ENCODE assay signal across 1 fruit fly cellular context in the genomic region with DNA sequence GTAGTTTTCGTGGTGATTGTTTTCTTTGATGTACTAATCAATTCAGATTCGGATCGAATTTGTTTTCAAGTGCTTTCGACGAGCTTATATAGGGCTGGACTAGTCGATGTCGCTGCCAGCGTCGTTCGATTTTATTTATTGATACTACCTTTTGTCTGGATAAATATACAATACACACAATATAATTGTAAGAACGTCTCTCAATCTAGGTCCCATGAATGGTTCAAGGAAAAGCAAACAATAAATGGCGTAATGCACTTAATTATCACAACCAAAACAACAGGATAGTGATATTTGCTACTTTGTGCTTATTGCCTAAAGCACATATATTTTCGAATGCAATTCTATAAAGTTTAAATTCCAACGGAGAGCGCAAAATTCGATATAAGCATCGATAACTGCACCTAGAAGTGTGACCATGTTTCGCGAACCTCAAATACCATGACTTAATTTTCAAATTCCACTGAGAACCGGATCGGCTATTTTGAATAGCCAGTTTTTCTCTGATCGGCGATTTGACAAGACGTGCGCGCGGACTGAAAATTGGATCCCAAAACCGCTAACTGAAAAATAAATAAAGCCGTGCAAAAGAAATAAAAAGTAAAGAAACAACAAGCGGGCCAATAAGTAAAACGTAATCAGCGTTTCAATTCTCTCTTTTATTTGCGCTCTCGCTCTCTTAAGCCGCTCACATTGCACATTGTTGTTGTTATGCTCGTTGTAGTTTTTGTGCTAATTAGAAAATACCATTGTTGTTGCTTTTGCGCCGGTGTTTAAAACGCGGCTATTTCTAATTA.
A peak's percentile ranks its signal among the peaks of the same experiment; 100 is the strongest.
TF ChIP-seq lines count a peak whose summit lies in the region.

A gene (minus strand): TSS at position 51 of the 797 bp plus-strand sequence.
A gene (plus strand): TSS at position 493 of the 797 bp plus-strand sequence.

TF ChIP-seq in whole organism, embryonic, 481 proteins besides CTCF, POLR2A, EP300 and RAD21 (continued from another document):
- TF ChIP-seq CG30020 (tag; optimal IDR thresholded peaks at IDR 0.05; lab: Kevin White, UChicago) (no peak), wor (GFP tag; IDR thresholded peaks at IDR 0.05; lab: Robert Waterston, UW) (no peak), CG6254 (GFP tag; optimal IDR thresholded peaks at IDR 0.05; lab: Kevin White, UChicago) (no peak), fd3F (GFP tag; optimal IDR thresholded peaks at IDR 0.05; lab: Kevin White, UChicago) (no peak), unpg (GFP tag; optimal IDR thresholded peaks at IDR 0.05; lab: Kevin White, UChicago) (no peak), ap (GFP tag; IDR thresholded peaks at IDR 0.05; lab: Robert Waterston, UW) (no peak), Dad (GFP tag; optimal IDR thresholded peaks at IDR 0.05; lab: Kevin White, UChicago) (no peak), cato (GFP tag; optimal IDR thresholded peaks at IDR 0.05; lab: Kevin White, UChicago; ENCODE audit: borderline replicate concordance) (no peak), Jarid2 (GFP tag; optimal IDR thresholded peaks at IDR 0.05; lab: Kevin White, UChicago) (peak; percentile 97), HLH3B (GFP tag; IDR thresholded peaks at IDR 0.05; lab: Robert Waterston, UW) (peak; percentile 14; the same call in 1 of the 2 replicates), CG31365 (tag; optimal IDR thresholded peaks at IDR 0.05; lab: Kevin White, UChicago) (no peak), CG13123 (GFP tag; optimal IDR thresholded peaks at IDR 0.05; lab: Kevin White, UChicago) (no peak), mam (GFP tag; optimal IDR thresholded peaks at IDR 0.05; lab: Kevin White, UChicago) (no peak), CG31224 (GFP tag; IDR thresholded peaks at IDR 0.05; lab: Robert Waterston, UW) (no peak), CG34224 (GFP tag; IDR thresholded peaks at IDR 0.05; lab: Robert Waterston, UW; ENCODE audit: partially characterized antibody) (peak; percentile 64), CG14441 (GFP tag; IDR thresholded peaks at IDR 0.05; lab: Robert Waterston, UW) (0 out of 2 replicates have a peak, but pooled peaks have one; percentile 23), CG6683 (GFP tag; optimal IDR thresholded peaks at IDR 0.05; lab: Kevin White, UChicago) (no peak), zf30C (GFP tag; optimal IDR thresholded peaks at IDR 0.05; lab: Kevin White, UChicago) (peak; percentile 33), CG14667 (GFP tag; IDR thresholded peaks at IDR 0.05; lab: Robert Waterston, UW) (no peak), Mes4 (GFP tag; optimal IDR thresholded peaks at IDR 0.05; lab: Kevin White, UChicago) (no peak), Hand (GFP tag; optimal IDR thresholded peaks at IDR 0.05; lab: Kevin White, UChicago) (no peak), CG9727 (GFP tag; optimal IDR thresholded peaks at IDR 0.05; lab: Kevin White, UChicago) (peak; percentile 21), CG7987 (GFP tag; optimal IDR thresholded peaks at IDR 0.05; lab: Kevin White, UChicago) (peak; percentile 30), CG2116 (GFP tag; optimal IDR thresholded peaks at IDR 0.05; lab: Kevin White, UChicago) (peak; percentile 65), ato (GFP tag; IDR thresholded peaks at IDR 0.05; lab: Robert Waterston, UW; ENCODE audit: partially characterized antibody) (no peak), jigr1 (GFP tag; IDR thresholded peaks at IDR 0.05; lab: Robert Waterston, UW) (no peak), otp (GFP tag; IDR thresholded peaks at IDR 0.05; lab: Robert Waterston, UW) (peak; percentile 67; the same call in 2 of the 3 replicates), BtbVII (GFP tag; optimal IDR thresholded peaks at IDR 0.05; lab: Kevin White, UChicago) (no peak), Myb (GFP tag; optimal IDR thresholded peaks at IDR 0.05; lab: Kevin White, UChicago) (peak; percentile 96), CG4328 (GFP tag; optimal IDR thresholded peaks at IDR 0.05; lab: Kevin White, UChicago) (no peak), Ravus (GFP tag; IDR thresholded peaks at IDR 0.05; lab: Robert Waterston, UW) (no peak), hkb (optimal IDR thresholded peaks at IDR 0.05; lab: Kevin White, UChicago) (no peak), hkb (GFP tag; IDR thresholded peaks at IDR 0.05; lab: Robert Waterston, UW) (0 out of 2 replicates have a peak, but pooled peaks have one; percentile 29), CG14860 (GFP tag; IDR thresholded peaks at IDR 0.05; lab: Robert Waterston, UW; ENCODE audit: partially characterized antibody) (no peak; the same call in 2 of the 3 replicates), Bgb (GFP tag; IDR thresholded peaks at IDR 0.05; lab: Robert Waterston, UW; ENCODE audit: partially characterized antibody) (peak; percentile 72), slou (GFP tag; optimal IDR thresholded peaks at IDR 0.05; lab: Kevin White, UChicago) (no peak), CG10366 (GFP tag; IDR thresholded peaks at IDR 0.05; lab: Robert Waterston, UW) (no peak), CG7928 (GFP tag; optimal IDR thresholded peaks at IDR 0.05; lab: Kevin White, UChicago) (no peak), CG10321 (GFP tag; IDR thresholded peaks at IDR 0.05; lab: Robert Waterston, UW) (0 out of 2 replicates have a peak, but pooled peaks have one; percentile 20), Mad (GFP tag; optimal IDR thresholded peaks at IDR 0.05; lab: Kevin White, UChicago) (peak; percentile 3), CG14965 (GFP tag; optimal IDR thresholded peaks at IDR 0.05; lab: Kevin White, UChicago; ENCODE audit: borderline replicate concordance) (no peak), CG14050 (GFP tag; IDR thresholded peaks at IDR 0.05; lab: Robert Waterston, UW) (no peak), eyg (GFP tag; optimal IDR thresholded peaks at IDR 0.05; lab: Kevin White, UChicago) (no peak), CG10267 (tag; optimal IDR thresholded peaks at IDR 0.05; lab: Kevin White, UChicago) (peak; percentile 47), ewg (GFP tag; optimal IDR thresholded peaks at IDR 0.05; lab: Kevin White, UChicago) (no peak), Vsx1 (GFP tag; optimal IDR thresholded peaks at IDR 0.05; lab: Kevin White, UChicago) (peak; percentile 3), Atf3 (GFP tag; optimal IDR thresholded peaks at IDR 0.05; lab: Kevin White, UChicago) (no peak), Hr51 (GFP tag; optimal IDR thresholded peaks at IDR 0.05; lab: Kevin White, UChicago) (no peak), tio (GFP tag; optimal IDR thresholded peaks at IDR 0.05; lab: Kevin White, UChicago) (no peak), mirr (GFP tag; optimal IDR thresholded peaks at IDR 0.05; lab: Kevin White, UChicago) (peak; percentile 12), dm (GFP tag; optimal IDR thresholded peaks at IDR 0.05; lab: Kevin White, UChicago) (no peak), sima (GFP tag; optimal IDR thresholded peaks at IDR 0.05; lab: Kevin White, UChicago) (no peak), CG9215 (GFP tag; IDR thresholded peaks at IDR 0.05; lab: Robert Waterston, UW) (no peak), Sry-δ (GFP tag; optimal IDR thresholded peaks at IDR 0.05; lab: Kevin White, UChicago) (peak; percentile 50), btn (GFP tag; optimal IDR thresholded peaks at IDR 0.05; lab: Kevin White, UChicago) (no peak), CG15479 (GFP tag; optimal IDR thresholded peaks at IDR 0.05; lab: Kevin White, UChicago) (no peak), nmo (GFP tag; optimal IDR thresholded peaks at IDR 0.05; lab: Kevin White, UChicago) (no peak)
